Fruit fly (Drosophila melanogaster): ENCODE results near the gene santa-maria.

DNA sequence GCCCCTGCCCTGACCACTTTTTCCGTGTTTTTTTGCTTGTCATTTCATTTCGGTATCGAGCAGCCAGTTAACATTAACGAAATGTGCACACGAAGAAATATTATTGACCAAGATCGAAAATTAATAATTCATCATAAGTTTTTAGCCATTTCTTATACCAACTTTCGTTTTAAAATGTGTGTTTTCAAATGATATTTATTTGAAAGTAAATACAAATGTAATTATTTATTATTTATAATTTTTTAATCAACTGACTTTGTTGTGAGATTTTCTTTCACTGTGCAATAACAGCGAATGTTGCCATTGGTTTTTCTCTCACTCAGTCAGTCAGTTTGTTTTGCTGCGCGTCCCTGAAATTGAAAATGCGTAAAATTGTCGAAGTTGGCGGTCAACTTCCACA is 55.2 kb downstream of the santa-maria start:
- TF ChIP-seq pan (optimal IDR thresholded peaks at IDR 0.05): no peak
- no peak for TF ChIP-seq Dll (optimal IDR thresholded peaks at IDR 0.05)
- no peak for TF ChIP-seq psq (optimal IDR thresholded peaks at IDR 0.05)
